Fruit fly (Drosophila melanogaster) whole organism, pupa: Measurements from ENCODE around the gene CG33158.

Experiments
- CG13204 ChIP-seq: fragments of 200-800 bp; sonication (Bioruptor generic); optimal IDR thresholded peaks from 2 replicates; lab custom pipeline; 2018; ENCODE audit warnings: missing biosample characterization, mild to moderate bottlenecking, missing genetic modification characterization, moderate library complexity
- CG15710 ChIP-seq: fragments of 200-800 bp; sonication (Bioruptor generic); optimal IDR thresholded peaks from 2 replicates; lab custom pipeline; 2018; ENCODE audit warnings: missing biosample characterization, mild to moderate bottlenecking, missing genetic modification characterization, moderate library complexity
- CG32121 ChIP-seq: fragments of 200-800 bp; sonication (Bioruptor generic); IDR thresholded peaks from 2 replicates; pipeline ENCODE4 v1.3.6; 2022; ENCODE audit warnings: missing biosample characterization, missing genetic modification characterization
- CG34367 ChIP-seq: fragments of 200-800 bp; sonication (Bioruptor generic); optimal IDR thresholded peaks from 2 replicates; lab custom pipeline; 2018; ENCODE audit warnings: missing biosample characterization, mild to moderate bottlenecking, missing genetic modification characterization
- D1 ChIP-seq: fragments of 200-800 bp; sonication (Bioruptor generic); optimal IDR thresholded peaks from 2 replicates; lab custom pipeline; 2018; ENCODE audit warnings: missing biosample characterization, mild to moderate bottlenecking, missing genetic modification characterization, moderate library complexity
- Pif1A ChIP-seq: fragments of 200-800 bp; sonication (Bioruptor generic); optimal IDR thresholded peaks from 3 replicates; lab custom pipeline; 2016; ENCODE audit warnings: missing biosample characterization, missing genetic modification characterization

DNA sequence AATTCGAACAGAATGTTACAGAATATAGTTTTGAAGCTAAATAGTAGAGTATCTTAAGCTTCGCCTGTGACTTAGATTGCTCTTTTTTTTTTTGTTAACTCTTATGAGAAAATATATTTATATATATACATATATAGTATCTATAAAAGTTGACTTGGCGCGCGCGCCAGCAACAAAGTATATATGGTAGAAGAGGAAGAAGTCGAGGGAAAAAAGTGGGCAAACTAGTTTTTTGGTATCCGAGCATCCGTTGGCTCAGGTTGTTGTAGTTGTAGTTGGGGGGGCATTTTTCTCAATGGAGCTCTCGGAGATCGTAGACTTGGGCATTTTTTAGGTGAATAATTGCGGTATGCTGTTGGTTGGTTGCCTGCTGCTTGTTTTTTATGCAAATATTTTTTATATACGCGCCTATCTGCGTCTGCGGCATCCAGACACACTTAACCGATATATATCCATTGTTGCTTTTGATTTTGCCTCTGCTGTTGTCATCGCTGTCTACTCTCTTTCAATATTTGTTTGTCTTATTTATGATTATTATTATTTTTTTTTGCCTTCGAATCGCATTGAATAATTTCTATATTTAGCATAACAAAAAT, 59.3 kb downstream of the CG33158 start:
- TF ChIP-seq CG13204 (GFP tag; lab: Kevin White, UChicago) = no peak
- TF ChIP-seq CG15710 (tag; lab: Kevin White, UChicago) = no peak
- peak; percentile 14 for TF ChIP-seq D1 (tag; lab: Kevin White, UChicago)
- no peak for TF ChIP-seq CG34367 (tag; lab: Kevin White, UChicago)
- no peak for TF ChIP-seq CG32121
- no peak for TF ChIP-seq Pif1A
